Fruit fly (Drosophila melanogaster): ENCODE results near the gene CG16719.

dm6 chr3L:9714537-9715144 is 29.7 kb downstream of the CG16719 start:
- TF ChIP-seq D1 (tag; optimal IDR thresholded peaks at IDR 0.05) (no peak), CG10348 (GFP tag; IDR thresholded peaks at IDR 0.05) (no peak), Ets98B (GFP tag; IDR thresholded peaks at IDR 0.05) (0 out of 2 replicates have a peak, but pooled peaks have one; percentile 2), CG4496 (GFP tag; IDR thresholded peaks at IDR 0.05) (0 out of 3 replicates have a peak, but pooled peaks have one; percentile 23), CG34367 (tag; optimal IDR thresholded peaks at IDR 0.05) (no peak), fd96Ca (GFP tag; IDR thresholded peaks at IDR 0.05) (no peak), CG13204 (GFP tag; optimal IDR thresholded peaks at IDR 0.05) (no peak), CG8301 (tag; optimal IDR thresholded peaks at IDR 0.05) (no peak), EcR (GFP tag; optimal IDR thresholded peaks at IDR 0.05) (peak; percentile 3), Snoo (tag; optimal IDR thresholded peaks at IDR 0.05) (no peak), Pif1A (GFP tag; optimal IDR thresholded peaks at IDR 0.05) (no peak), CG15710 (tag; optimal IDR thresholded peaks at IDR 0.05) (no peak)
